Fruit fly (Drosophila melanogaster) whole organism, embryonic: ENCODE results near the gene CG6106.
A peak's percentile ranks its signal among the peaks of the same experiment; 100 is the strongest.

Experiments
- Aef1 ChIP-seq: fragments of 200-800 bp; sonication (Bioruptor generic); IDR thresholded peaks from 3 replicates; pipeline ENCODE4 v1.3.6; 2022; ENCODE audit warnings: missing biosample characterization, missing genetic modification characterization
- Atf-2 ChIP-seq: fragments of 200-800 bp; sonication (Bioruptor generic); optimal IDR thresholded peaks from 2 replicates; lab custom pipeline; 2016; ENCODE audit warnings: missing biosample characterization, missing genetic modification characterization
- Atf6 ChIP-seq: fragments of 200-800 bp; sonication (Bioruptor generic); IDR thresholded peaks from 2 replicates; pipeline ENCODE4 v1.3.6; 2022; ENCODE audit warnings: missing biosample characterization, missing genetic modification characterization
- CG1024 ChIP-seq: fragments of 200-800 bp; sonication (Bioruptor generic); IDR thresholded peaks from 2 replicates; pipeline ENCODE4 v1.3.6; 2022; ENCODE audit warnings: missing biosample characterization, missing genetic modification characterization
- CG10274 ChIP-seq: fragments of 200-800 bp; sonication (Bioruptor generic); optimal IDR thresholded peaks from 3 replicates; lab custom pipeline; 2017; ENCODE audit warnings: missing biosample characterization, mild to moderate bottlenecking, missing genetic modification characterization
- CG11398 ChIP-seq: fragments of 200-800 bp; sonication (Bioruptor generic); optimal IDR thresholded peaks from 2 replicates; lab custom pipeline; 2016; ENCODE audit warnings: missing biosample characterization, missing genetic modification characterization
- CG13296 ChIP-seq: fragments of 200-800 bp; sonication (Bioruptor generic); optimal IDR thresholded peaks from 3 replicates; lab custom pipeline; 2018; ENCODE audit warnings: missing biosample characterization, mild to moderate bottlenecking, missing genetic modification characterization
- CG15073 ChIP-seq: fragments of 200-800 bp; sonication (Bioruptor generic); optimal IDR thresholded peaks from 2 replicates; lab custom pipeline; 2016; ENCODE audit warnings: missing biosample characterization, missing genetic modification characterization
- CG1529 ChIP-seq: fragments of 200-800 bp; sonication (Bioruptor generic); optimal IDR thresholded peaks from 3 replicates; lab custom pipeline; 2018; ENCODE audit warnings: missing biosample characterization, missing genetic modification characterization
- CG1647 ChIP-seq: fragments of 200-800 bp; sonication (Bioruptor generic); optimal IDR thresholded peaks from 3 replicates; lab custom pipeline; 2016; ENCODE audit warnings: missing biosample characterization, missing genetic modification characterization
- CG17385 ChIP-seq: fragments of 200-800 bp; sonication (Bioruptor generic); optimal IDR thresholded peaks from 3 replicates; lab custom pipeline; 2018; ENCODE audit warnings: missing biosample characterization, mild to moderate bottlenecking, missing genetic modification characterization
- CG32532 ChIP-seq: fragments of 200-800 bp; sonication (Bioruptor generic); IDR thresholded peaks from 2 replicates; pipeline ENCODE4 v1.3.6; 2022; ENCODE audit warnings: missing biosample characterization, missing genetic modification characterization
- CG3726 ChIP-seq: fragments of 200-800 bp; sonication (Bioruptor generic); IDR thresholded peaks from 3 replicates; pipeline ENCODE4, ENCODE4 v1.3.6; 2022; ENCODE audit warnings: missing biosample characterization, missing genetic modification characterization
- CG3838 ChIP-seq: fragments of 200-800 bp; sonication (Bioruptor generic); optimal IDR thresholded peaks from 3 replicates; lab custom pipeline; 2016; ENCODE audit warnings: missing biosample characterization, missing genetic modification characterization
- CG3995 ChIP-seq: fragments of 200-800 bp; sonication (Bioruptor generic); optimal IDR thresholded peaks from 3 replicates; lab custom pipeline; 2016; ENCODE audit warnings: missing biosample characterization, missing genetic modification characterization
- CG4360 ChIP-seq: fragments of 200-800 bp; sonication (Bioruptor generic); IDR thresholded peaks from 2 replicates; pipeline ENCODE4 v1.3.6; 2022; ENCODE audit warnings: missing biosample characterization, missing genetic modification characterization
- CG4820 ChIP-seq: fragments of 200-800 bp; sonication (Bioruptor generic); optimal IDR thresholded peaks from 3 replicates; lab custom pipeline; 2016; ENCODE audit warnings: missing biosample characterization, missing genetic modification characterization
- CG6765 ChIP-seq: fragments of 200-800 bp; sonication (Bioruptor generic); optimal IDR thresholded peaks from 3 replicates; lab custom pipeline; 2017; ENCODE audit warnings: missing biosample characterization, mild to moderate bottlenecking, missing genetic modification characterization
- CG7357 ChIP-seq: fragments of 200-800 bp; sonication (Bioruptor generic); IDR thresholded peaks from 3 replicates; pipeline ENCODE4 v1.3.6; 2022; ENCODE audit warnings: missing biosample characterization, missing genetic modification characterization
- CG7987 ChIP-seq: fragments of 200-800 bp; sonication (Bioruptor generic); optimal IDR thresholded peaks from 2 replicates; lab custom pipeline; 2018; ENCODE audit warnings: missing biosample characterization, mild to moderate bottlenecking, missing genetic modification characterization, moderate library complexity
- CG8089 ChIP-seq: fragments of 200-800 bp; sonication (Bioruptor generic); optimal IDR thresholded peaks from 3 replicates; lab custom pipeline; 2016; ENCODE audit warnings: missing biosample characterization, missing genetic modification characterization
- Dbx ChIP-seq: fragments of 200-800 bp; sonication (Bioruptor generic); IDR thresholded peaks from 3 replicates; pipeline ENCODE4 v1.3.6; 2022; ENCODE audit warnings: missing biosample characterization, missing genetic modification characterization
- HmgZ ChIP-seq: fragments of 200-800 bp; sonication (Bioruptor generic); optimal IDR thresholded peaks from 2 replicates; lab custom pipeline; 2018; ENCODE audit warnings: missing biosample characterization, mild to moderate bottlenecking, missing genetic modification characterization
- Lpt ChIP-seq: fragments of >200 bp; optimal IDR thresholded peaks from 2 replicates; lab custom pipeline; 2018; ENCODE audit warnings: missing biosample characterization, missing genetic modification characterization
- MBD-R2 ChIP-seq: fragments of 200-800 bp; sonication (Bioruptor generic); IDR thresholded peaks from 2 replicates; pipeline ENCODE4 v1.3.6; 2022; ENCODE audit warnings: missing biosample characterization, missing genetic modification characterization
- Mrtf ChIP-seq: fragments of 200-800 bp; sonication (Bioruptor generic); IDR thresholded peaks from 3 replicates; pipeline ENCODE4 v1.3.6; 2022; ENCODE audit warnings: missing biosample characterization, missing genetic modification characterization
- Oli ChIP-seq: fragments of 200-800 bp; sonication (Bioruptor generic); optimal IDR thresholded peaks from 2 replicates; lab custom pipeline; 2018; ENCODE audit warnings: missing biosample characterization, mild to moderate bottlenecking, missing genetic modification characterization, moderate library complexity
- Optix ChIP-seq: fragments of 200-800 bp; sonication (Bioruptor generic); IDR thresholded peaks from 3 replicates; pipeline ENCODE4 v1.3.6; 2022; ENCODE audit warnings: missing biosample characterization, missing genetic modification characterization
- Stat92E ChIP-seq, 3 experiments: fragments of >200 bp in 2 of 3; fragments of 200-800 bp in 1 of 3; sonication (Bioruptor generic) in 1 of 3; optimal IDR thresholded peaks; 2 replicates each; lab custom pipeline; 2017 to 2019; ENCODE audit warnings: missing biosample characterization in 3 of 3, missing genetic modification characterization in 3 of 3, mild to moderate bottlenecking in 1 of 3, moderate library complexity in 1 of 3
- Vsx1 ChIP-seq: fragments of 200-800 bp; sonication (Bioruptor generic); optimal IDR thresholded peaks from 2 replicates; lab custom pipeline; 2017; ENCODE audit warnings: missing biosample characterization, mild to moderate bottlenecking, missing genetic modification characterization, missing genetic modification reagents
- ac ChIP-seq: fragments of 200-800 bp; sonication (Bioruptor generic); optimal IDR thresholded peaks from 3 replicates; lab custom pipeline; 2017; ENCODE audit warnings: missing biosample characterization, mild to moderate bottlenecking, missing genetic modification characterization
- ash1 ChIP-seq: fragments of 200-800 bp; sonication (Bioruptor generic); optimal IDR thresholded peaks from 2 replicates; lab custom pipeline; 2018; ENCODE audit warnings: missing biosample characterization, mild to moderate bottlenecking, missing genetic modification characterization
- bbx ChIP-seq: fragments of 200-800 bp; sonication (Bioruptor generic); IDR thresholded peaks from 2 replicates; pipeline ENCODE4 v1.3.6; 2022; ENCODE audit warnings: missing biosample characterization, missing genetic modification characterization; ENCODE audit not compliant: partially characterized antibody
- btn ChIP-seq: fragments of 200-800 bp; sonication (Bioruptor generic); optimal IDR thresholded peaks from 2 replicates; lab custom pipeline; 2016; ENCODE audit warnings: missing biosample characterization, missing genetic modification characterization
- cad ChIP-seq: fragments of >200 bp; optimal IDR thresholded peaks from 2 replicates; lab custom pipeline; 2017; ENCODE audit warnings: missing biosample characterization, missing genetic modification characterization
- chn ChIP-seq: fragments of 200-800 bp; sonication (Bioruptor generic); optimal IDR thresholded peaks from 2 replicates; lab custom pipeline; 2016; ENCODE audit warnings: missing biosample characterization, missing genetic modification characterization
- croc ChIP-seq: fragments of 200-800 bp; sonication (Bioruptor generic); conservative IDR thresholded peaks from 3 replicates; pipeline ENCODE4 v1.3.6; 2022; ENCODE audit warnings: missing biosample characterization, missing genetic modification characterization
- crol ChIP-seq: fragments of 200-800 bp; sonication (Bioruptor generic); IDR thresholded peaks from 2 replicates; pipeline ENCODE4 v1.3.6; 2022; ENCODE audit warnings: missing biosample characterization, missing genetic modification characterization
- dmrt99B ChIP-seq: fragments of 200-800 bp; sonication (Bioruptor generic); optimal IDR thresholded peaks from 2 replicates; lab custom pipeline; 2018; ENCODE audit warnings: missing biosample characterization, mild to moderate bottlenecking, missing genetic modification characterization, moderate library complexity
- dpn ChIP-seq, 2 experiments: fragments of 200-800 bp; sonication (Bioruptor generic); optimal IDR thresholded peaks; 3 replicates each; lab custom pipeline; 2016; ENCODE audit warnings: missing biosample characterization in 2 of 2, missing genetic modification characterization in 2 of 2
- ems ChIP-seq: fragments of 200-800 bp; sonication (Bioruptor generic); optimal IDR thresholded peaks from 3 replicates; lab custom pipeline; 2016; ENCODE audit warnings: missing biosample characterization, missing genetic modification characterization
- grau ChIP-seq: fragments of 200-800 bp; optimal IDR thresholded peaks from 3 replicates; lab custom pipeline; 2019; ENCODE audit warnings: missing biosample characterization, mild to moderate bottlenecking, missing genetic modification characterization, moderate library complexity
- h ChIP-seq: fragments of >200 bp; optimal IDR thresholded peaks from 2 replicates; lab custom pipeline; 2017
- ind ChIP-seq: fragments of 200-800 bp; sonication (Bioruptor generic); optimal IDR thresholded peaks from 3 replicates; lab custom pipeline; 2016; ENCODE audit warnings: missing biosample characterization, missing genetic modification characterization
- mam ChIP-seq: fragments of 200-800 bp; sonication (Bioruptor generic); optimal IDR thresholded peaks from 3 replicates; lab custom pipeline; 2016; ENCODE audit warnings: missing biosample characterization, missing genetic modification characterization
- nau ChIP-seq: fragments of 200-800 bp; sonication (Bioruptor generic); optimal IDR thresholded peaks from 3 replicates; lab custom pipeline; 2017; ENCODE audit warnings: missing biosample characterization, mild to moderate bottlenecking, missing genetic modification characterization, missing genetic modification reagents
- nerfin-1 ChIP-seq: fragments of 200-800 bp; sonication (Bioruptor generic); optimal IDR thresholded peaks from 3 replicates; lab custom pipeline; 2019; ENCODE audit warnings: missing biosample characterization, mild to moderate bottlenecking, missing genetic modification characterization, moderate library complexity
- p53 ChIP-seq: fragments of 200-800 bp; sonication (Bioruptor generic); optimal IDR thresholded peaks from 2 replicates; lab custom pipeline; 2016; ENCODE audit warnings: missing biosample characterization, missing genetic modification characterization
- sna ChIP-seq: fragments of 200-800 bp; sonication (Bioruptor generic); IDR thresholded peaks from 2 replicates; pipeline ENCODE4 v1.3.6; 2022; ENCODE audit warnings: missing biosample characterization, missing genetic modification characterization; ENCODE audit not compliant: partially characterized antibody
- tio ChIP-seq: fragments of 200-800 bp; sonication (Bioruptor generic); optimal IDR thresholded peaks from 2 replicates; lab custom pipeline; 2017; ENCODE audit warnings: missing biosample characterization, missing genetic modification characterization, inconsistent platforms
- twi ChIP-seq: fragments of 200-800 bp; optimal IDR thresholded peaks from 2 replicates; lab custom pipeline; 2019; ENCODE audit warnings: missing biosample characterization, mild to moderate bottlenecking, missing genetic modification characterization, moderate library complexity
- vfl ChIP-seq: fragments of 200-800 bp; sonication (Bioruptor generic); optimal IDR thresholded peaks from 2 replicates; lab custom pipeline; 2016; ENCODE audit warnings: missing biosample characterization, missing genetic modification characterization

Gene CG6106

DNA sequence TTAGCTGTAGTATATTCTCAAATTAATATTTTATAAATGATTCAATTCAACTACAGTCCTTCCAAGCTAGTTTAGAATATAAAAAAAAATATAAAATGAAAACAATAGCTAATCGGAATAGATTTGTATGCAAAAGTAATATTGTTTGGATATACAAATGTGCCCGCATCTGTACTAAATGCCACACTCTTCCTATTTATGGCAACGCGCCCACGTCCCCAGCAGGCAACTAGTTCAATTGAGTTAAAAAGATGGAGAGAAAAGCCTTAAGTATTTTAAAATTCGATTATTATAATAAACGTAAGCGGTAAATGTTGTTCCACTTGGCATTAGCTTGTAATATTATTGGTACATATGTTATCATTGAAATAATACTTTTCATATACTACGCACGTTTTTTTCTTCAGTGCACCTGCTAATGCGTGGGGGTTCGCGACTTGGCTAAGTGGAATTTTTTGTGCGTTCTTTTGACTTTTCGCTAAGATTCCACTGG is 46.9 kb downstream of the CG6106 start (continued):
- TF ChIP-seq grau (tag; lab: Kevin White, UChicago) = peak; percentile 74
- 0 out of 3 replicates have a peak, but pooled peaks have one; percentile 21 for TF ChIP-seq Mrtf (GFP tag; lab: Robert Waterston, UW)
- TF ChIP-seq Atf-2 (GFP tag; lab: Kevin White, UChicago) = peak; percentile 22
- TF ChIP-seq chn (GFP tag; lab: Kevin White, UChicago) = peak; percentile 41
- TF ChIP-seq Vsx1 (GFP tag; lab: Kevin White, UChicago) = peak; percentile 64
- TF ChIP-seq CG6765 = peak; percentile 26
- peak; percentile 59 for TF ChIP-seq ind (GFP tag; lab: Kevin White, UChicago)
- no peak for TF ChIP-seq Optix
- TF ChIP-seq MBD-R2 = no peak
- TF ChIP-seq Stat92E (GFP tag; optimal IDR thresholded peaks at IDR 0.05; lab: Kevin White, UChicago) = peak in 1 of 3 experiments; percentile 48
- no peak for TF ChIP-seq Lpt (GFP tag; lab: Kevin White, UChicago)
- TF ChIP-seq mam = peak; percentile 54
- TF ChIP-seq CG32532 = peak; percentile 60; the same call in 1 of the 2 replicates
- TF ChIP-seq CG15073 = no peak
- TF ChIP-seq cad (GFP tag; lab: Kevin White, UChicago) = no peak
- no peak for TF ChIP-seq nau
- TF ChIP-seq CG3726 (GFP tag; lab: Robert Waterston, UW) = 0 out of 3 replicates have a peak, but pooled peaks have one; percentile 4
- TF ChIP-seq CG8089 (GFP tag; lab: Kevin White, UChicago) = peak; percentile 43
- TF ChIP-seq CG13296 = peak; percentile 21
- TF ChIP-seq croc (GFP tag; lab: Robert Waterston, UW) = peak; percentile 50; the same call in 2 of the 3 replicates
- TF ChIP-seq nerfin-1 (tag; lab: Kevin White, UChicago) = peak; percentile 64
- peak; percentile 25 for TF ChIP-seq CG1647
- TF ChIP-seq h (lab: Kevin White, UChicago) = no peak
- TF ChIP-seq vfl = no peak
- TF ChIP-seq crol (GFP tag; lab: Robert Waterston, UW) = no peak
- TF ChIP-seq dpn (GFP tag; optimal IDR thresholded peaks at IDR 0.05; lab: Kevin White, UChicago) = peak; percentile 35 to 50
- TF ChIP-seq dmrt99B (tag; lab: Kevin White, UChicago) = peak; percentile 88
- TF ChIP-seq twi (tag; lab: Kevin White, UChicago) = peak; percentile 18
- TF ChIP-seq ac (GFP tag; lab: Kevin White, UChicago) = no peak
- no peak for TF ChIP-seq CG3995 (GFP tag; lab: Kevin White, UChicago)
- TF ChIP-seq Oli (tag; lab: Kevin White, UChicago) = peak; percentile 85
- no peak for TF ChIP-seq p53 (GFP tag; lab: Kevin White, UChicago)
- TF ChIP-seq Aef1 = peak; percentile 42; the same call in 1 of the 3 replicates
- no peak for TF ChIP-seq btn
- no peak for TF ChIP-seq ash1 (GFP tag; lab: Kevin White, UChicago)
- TF ChIP-seq CG4820 (GFP tag; lab: Kevin White, UChicago) = peak; percentile 55
- TF ChIP-seq CG7987 (GFP tag; lab: Kevin White, UChicago) = no peak
- TF ChIP-seq ems = peak; percentile 56
- TF ChIP-seq Atf6 (GFP tag; lab: Robert Waterston, UW) = peak; percentile 64
- no peak for TF ChIP-seq CG4360 (GFP tag; lab: Robert Waterston, UW)
- TF ChIP-seq tio (GFP tag; lab: Kevin White, UChicago) = peak; percentile 88
- TF ChIP-seq sna (GFP tag; lab: Robert Waterston, UW) = no peak
- no peak for TF ChIP-seq CG11398 (GFP tag; lab: Kevin White, UChicago)
- peak; percentile 59 for TF ChIP-seq CG17385
- 0 out of 2 replicates have a peak, but pooled peaks have one; percentile 11 for TF ChIP-seq CG1024 (GFP tag; lab: Robert Waterston, UW)
- peak; percentile 1 for TF ChIP-seq HmgZ (tag; lab: Kevin White, UChicago)
- peak; percentile 73 for TF ChIP-seq Dbx (GFP tag; lab: Robert Waterston, UW)
- TF ChIP-seq CG1529 (GFP tag; lab: Kevin White, UChicago) = peak; percentile 72
- TF ChIP-seq CG3838 = no peak
- peak; percentile 17 for TF ChIP-seq CG10274
- TF ChIP-seq CG7357 (GFP tag; lab: Robert Waterston, UW) = no peak
- TF ChIP-seq bbx (GFP tag; lab: Robert Waterston, UW) = no peak
